Fruit fly (Drosophila melanogaster) whole organism, embryonic: ENCODE results near the gene CG4607.

Experiments
- ATbp ChIP-seq: fragments of 200-800 bp; sonication (Bioruptor generic); optimal IDR thresholded peaks from 2 replicates; lab custom pipeline; 2017; ENCODE audit warnings: missing biosample characterization, mild to moderate bottlenecking, missing genetic modification characterization, missing genetic modification reagents
- Asciz ChIP-seq: fragments of 200-800 bp; sonication (Bioruptor generic); optimal IDR thresholded peaks from 2 replicates; lab custom pipeline; 2017; ENCODE audit warnings: missing biosample characterization, mild to moderate bottlenecking, missing genetic modification characterization, missing genetic modification reagents
- BEAF-32 ChIP-seq: fragments of 200-800 bp; sonication (Bioruptor generic); optimal IDR thresholded peaks from 3 replicates; lab custom pipeline; 2017; ENCODE audit warnings: missing biosample characterization, missing genetic modification characterization, mild to moderate bottlenecking, moderate library complexity, missing genetic modification reagents
- Bgb ChIP-seq: fragments of 200-800 bp; sonication (Bioruptor generic); IDR thresholded peaks from 2 replicates; pipeline ENCODE4 v1.3.6; 2022; ENCODE audit warnings: missing biosample characterization, missing genetic modification characterization; ENCODE audit not compliant: partially characterized antibody
- CG12071 ChIP-seq: fragments of 200-800 bp; sonication (Bioruptor generic); optimal IDR thresholded peaks from 3 replicates; lab custom pipeline; 2018; ENCODE audit warnings: missing biosample characterization, mild to moderate bottlenecking, missing genetic modification characterization
- CG15269 ChIP-seq: fragments of 200-800 bp; sonication (Bioruptor generic); optimal IDR thresholded peaks from 2 replicates; lab custom pipeline; 2018; ENCODE audit warnings: missing biosample characterization, mild to moderate bottlenecking, missing genetic modification characterization, moderate library complexity
- CG1603 ChIP-seq: fragments of 200-800 bp; sonication (Bioruptor generic); optimal IDR thresholded peaks from 2 replicates; lab custom pipeline; 2019; ENCODE audit warnings: missing biosample characterization, mild to moderate bottlenecking, missing genetic modification characterization, moderate library complexity
- CG16813 ChIP-seq: fragments of 200-800 bp; sonication (Bioruptor generic); IDR thresholded peaks from 3 replicates; pipeline ENCODE4 v1.3.6; 2022; ENCODE audit warnings: missing biosample characterization, missing genetic modification characterization; ENCODE audit not compliant: partially characterized antibody
- CG17361 ChIP-seq: fragments of 200-800 bp; sonication (Bioruptor generic); IDR thresholded peaks from 3 replicates; pipeline ENCODE4 v1.3.6; 2022; ENCODE audit warnings: missing biosample characterization, missing genetic modification characterization
- CG2889 ChIP-seq: fragments of 200-800 bp; sonication (Bioruptor generic); IDR thresholded peaks from 3 replicates; pipeline ENCODE4 v1.3.6; 2022; ENCODE audit warnings: missing biosample characterization, missing genetic modification characterization
- CG34224 ChIP-seq: fragments of 200-800 bp; sonication (Bioruptor generic); IDR thresholded peaks from 3 replicates; pipeline ENCODE4 v1.3.6; 2022; ENCODE audit warnings: missing biosample characterization, missing genetic modification characterization; ENCODE audit not compliant: partially characterized antibody
- CG3847 ChIP-seq: fragments of 200-800 bp; sonication (Bioruptor generic); IDR thresholded peaks from 2 replicates; pipeline ENCODE4 v1.3.6; 2022; ENCODE audit warnings: missing biosample characterization, missing genetic modification characterization
- CG42726 ChIP-seq: fragments of 200-800 bp; sonication (Bioruptor generic); IDR thresholded peaks from 2 replicates; pipeline ENCODE4 v1.3.6; 2022; ENCODE audit warnings: missing biosample characterization, missing genetic modification characterization; ENCODE audit not compliant: partially characterized antibody
- CG43689 ChIP-seq: fragments of 200-800 bp; sonication (Bioruptor generic); IDR thresholded peaks from 2 replicates; pipeline ENCODE4 v1.3.6; 2022; ENCODE audit warnings: missing biosample characterization, missing genetic modification characterization
- CG6272 ChIP-seq: fragments of 200-800 bp; sonication (Bioruptor generic); IDR thresholded peaks from 2 replicates; pipeline ENCODE4 v1.3.6; 2022; ENCODE audit warnings: missing biosample characterization, missing genetic modification characterization
- CrebB ChIP-seq: fragments of 200-800 bp; sonication (Bioruptor generic); optimal IDR thresholded peaks from 3 replicates; lab custom pipeline; 2018; ENCODE audit warnings: missing biosample characterization, mild to moderate bottlenecking, missing genetic modification characterization
- Doc3 ChIP-seq: fragments of 200-800 bp; sonication (Bioruptor generic); IDR thresholded peaks from 3 replicates; pipeline ENCODE4 v1.3.6; 2022; ENCODE audit warnings: missing biosample characterization, missing genetic modification characterization; ENCODE audit not compliant: partially characterized antibody
- Dref ChIP-seq: fragments of 200-800 bp; sonication (Bioruptor generic); IDR thresholded peaks from 2 replicates; pipeline ENCODE4 v1.3.6; 2022; ENCODE audit warnings: missing biosample characterization, missing genetic modification characterization
- E2f2 ChIP-seq: fragments of 200-800 bp; sonication (Bioruptor generic); IDR thresholded peaks from 2 replicates; pipeline ENCODE4 v1.3.6; 2022; ENCODE audit warnings: missing biosample characterization, missing genetic modification characterization
- H2.0 ChIP-seq: fragments of 200-800 bp; sonication (Bioruptor generic); IDR thresholded peaks from 2 replicates; pipeline ENCODE4 v1.3.6; 2022; ENCODE audit warnings: missing biosample characterization, missing genetic modification characterization
- HLH4C ChIP-seq: fragments of 200-800 bp; sonication (Bioruptor generic); IDR thresholded peaks from 3 replicates; pipeline ENCODE4 v1.3.6; 2022; ENCODE audit warnings: missing biosample characterization, missing genetic modification characterization; ENCODE audit not compliant: partially characterized antibody
- Hr3 ChIP-seq: fragments of 200-800 bp; sonication (Bioruptor generic); optimal IDR thresholded peaks from 3 replicates; lab custom pipeline; 2016; ENCODE audit warnings: missing biosample characterization, missing genetic modification characterization
- MBD-R2 ChIP-seq: fragments of 200-800 bp; sonication (Bioruptor generic); IDR thresholded peaks from 2 replicates; pipeline ENCODE4 v1.3.6; 2022; ENCODE audit warnings: missing biosample characterization, missing genetic modification characterization
- NFAT ChIP-seq: fragments of 200-800 bp; sonication (Bioruptor generic); IDR thresholded peaks from 2 replicates; pipeline ENCODE4 v1.3.6; 2022; ENCODE audit warnings: missing biosample characterization, missing genetic modification characterization
- Scr ChIP-seq: fragments of 200-800 bp; sonication (Bioruptor generic); IDR thresholded peaks from 2 replicates; pipeline ENCODE4 v1.3.6; 2022; ENCODE audit warnings: missing biosample characterization, missing genetic modification characterization; ENCODE audit not compliant: partially characterized antibody
- YL-1 ChIP-seq: fragments of 200-800 bp; sonication (Bioruptor generic); optimal IDR thresholded peaks from 3 replicates; lab custom pipeline; 2017; ENCODE audit warnings: missing biosample characterization, mild to moderate bottlenecking, missing genetic modification characterization
- chinmo ChIP-seq: fragments of 200-800 bp; sonication (Bioruptor generic); IDR thresholded peaks from 4 replicates; pipeline ENCODE4 v1.3.6; 2022; ENCODE audit warnings: missing biosample characterization, missing genetic modification characterization; ENCODE audit not compliant: partially characterized antibody
- crol ChIP-seq: fragments of 200-800 bp; sonication (Bioruptor generic); IDR thresholded peaks from 2 replicates; pipeline ENCODE4 v1.3.6; 2022; ENCODE audit warnings: missing biosample characterization, missing genetic modification characterization
- disco-r ChIP-seq: fragments of 200-800 bp; sonication (Bioruptor generic); optimal IDR thresholded peaks from 2 replicates; lab custom pipeline; 2016; ENCODE audit warnings: missing biosample characterization, missing genetic modification characterization
- gem ChIP-seq: fragments of 200-800 bp; sonication (Bioruptor generic); optimal IDR thresholded peaks from 2 replicates; lab custom pipeline; 2019; ENCODE audit warnings: missing biosample characterization, mild to moderate bottlenecking, missing genetic modification characterization, moderate library complexity
- gt ChIP-seq: fragments of 200-800 bp; sonication (Bioruptor generic); IDR thresholded peaks from 2 replicates; pipeline ENCODE4 v1.3.6; 2022; ENCODE audit warnings: missing biosample characterization, missing genetic modification characterization
- klu ChIP-seq: fragments of 200-800 bp; sonication (Bioruptor generic); IDR thresholded peaks from 2 replicates; pipeline ENCODE4 v1.3.6; 2022; ENCODE audit warnings: missing biosample characterization, missing genetic modification characterization
- knrl ChIP-seq: fragments of 200-800 bp; sonication (Bioruptor generic); IDR thresholded peaks from 3 replicates; pipeline ENCODE4 v1.3.6; 2022; ENCODE audit warnings: missing biosample characterization, missing genetic modification characterization; ENCODE audit not compliant: partially characterized antibody
- nmo ChIP-seq: fragments of 200-800 bp; sonication (Bioruptor generic); optimal IDR thresholded peaks from 2 replicates; lab custom pipeline; 2018; ENCODE audit warnings: missing biosample characterization, mild to moderate bottlenecking, missing genetic modification characterization, moderate library complexity
- onecut ChIP-seq: fragments of 200-800 bp; sonication (Bioruptor generic); IDR thresholded peaks from 2 replicates; pipeline ENCODE4 v1.3.6; 2022; ENCODE audit warnings: missing biosample characterization, missing genetic modification characterization
- pb ChIP-seq: fragments of 200-800 bp; sonication (Bioruptor generic); optimal IDR thresholded peaks from 3 replicates; lab custom pipeline; 2016; ENCODE audit warnings: missing biosample characterization, missing genetic modification characterization
- peb ChIP-seq: fragments of 200-800 bp; sonication (Bioruptor generic); IDR thresholded peaks from 2 replicates; pipeline ENCODE4 v1.3.6; 2022; ENCODE audit warnings: missing biosample characterization, missing genetic modification characterization
- row ChIP-seq: fragments of 200-800 bp; sonication (Bioruptor generic); IDR thresholded peaks from 3 replicates; pipeline ENCODE4 v1.3.6; 2022; ENCODE audit warnings: missing biosample characterization, missing genetic modification characterization
- tgo ChIP-seq: fragments of 200-800 bp; sonication (Bioruptor generic); IDR thresholded peaks from 3 replicates; pipeline ENCODE4 v1.3.6; 2022; ENCODE audit warnings: missing biosample characterization, missing genetic modification characterization

The CG4607 gene

DNA sequence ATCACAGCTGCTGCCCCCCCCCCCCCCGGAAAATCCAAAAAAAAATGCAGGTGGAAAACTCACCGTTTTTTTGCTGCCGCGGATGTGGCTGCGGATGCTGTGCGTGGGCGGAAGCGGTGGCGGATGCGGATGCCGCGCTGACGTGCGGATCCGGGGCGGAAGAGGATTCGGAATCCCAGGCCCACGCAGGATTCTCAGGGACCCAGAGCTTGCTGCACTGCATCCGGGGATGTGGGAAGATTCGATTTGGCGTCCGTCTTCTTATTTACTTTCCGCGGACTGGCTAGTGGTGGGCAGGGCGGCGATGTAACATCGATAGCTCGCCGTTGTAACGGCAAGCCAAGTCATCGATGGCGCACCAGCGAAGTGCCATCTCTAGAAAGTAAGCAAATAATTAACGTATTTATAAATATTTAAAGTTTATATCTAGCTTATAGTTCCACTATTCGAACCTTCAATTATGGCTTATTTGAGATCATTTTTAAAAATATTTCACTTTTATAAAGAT lies 32.9 kb downstream of the CG4607 start, which contains the start of gene CG4615 (continued):
- TF ChIP-seq tgo, result peak; percentile 16; the same call in 1 of the 3 replicates
- TF ChIP-seq CG2889 (GFP tag; lab: Robert Waterston, UW), result no peak
- TF ChIP-seq MBD-R2, result peak; percentile 85
- no peak; the same call in 1 of the 2 replicates for TF ChIP-seq H2.0 (GFP tag; lab: Robert Waterston, UW)
- no peak for TF ChIP-seq CG17361 (GFP tag; lab: Robert Waterston, UW)
- TF ChIP-seq CG15269 (tag; lab: Kevin White, UChicago), result no peak
- TF ChIP-seq pb (GFP tag; lab: Kevin White, UChicago), result no peak
- TF ChIP-seq knrl (GFP tag; lab: Robert Waterston, UW), result peak; percentile 89
- peak; percentile 49; the same call in 1 of the 2 replicates for TF ChIP-seq crol (GFP tag; lab: Robert Waterston, UW)
- peak; percentile 88 for TF ChIP-seq CG42726 (GFP tag; lab: Robert Waterston, UW)
- TF ChIP-seq Bgb (GFP tag; lab: Robert Waterston, UW), result peak; percentile 95
- TF ChIP-seq CG43689 (GFP tag; lab: Robert Waterston, UW), result no peak
- peak; percentile 76 for TF ChIP-seq NFAT (GFP tag; lab: Robert Waterston, UW)
- TF ChIP-seq BEAF-32 (GFP tag; lab: Kevin White, UChicago), result peak; percentile 87
- no peak for TF ChIP-seq gt (GFP tag; lab: Robert Waterston, UW)
- TF ChIP-seq peb (GFP tag; lab: Robert Waterston, UW), result peak; percentile 9; the same call in 1 of the 2 replicates
- peak; percentile 59 for TF ChIP-seq E2f2 (GFP tag; lab: Robert Waterston, UW)
- TF ChIP-seq nmo (GFP tag; lab: Kevin White, UChicago), result no peak
- TF ChIP-seq disco-r, result no peak
- no peak for TF ChIP-seq CrebB (tag; lab: Kevin White, UChicago)
- TF ChIP-seq Doc3, result peak; percentile 86
- TF ChIP-seq CG1603, result peak; percentile 25
- TF ChIP-seq CG6272 (GFP tag; lab: Robert Waterston, UW), result peak; percentile 56
- 0 out of 2 replicates have a peak, but pooled peaks have one; percentile 2 for TF ChIP-seq klu
- peak; percentile 30 for TF ChIP-seq YL-1
- TF ChIP-seq gem (tag; lab: Kevin White, UChicago), result no peak
- TF ChIP-seq row (GFP tag; lab: Robert Waterston, UW), result peak; percentile 52
- TF ChIP-seq ATbp (GFP tag; lab: Kevin White, UChicago), result no peak
- peak; percentile 90 for TF ChIP-seq CG34224 (GFP tag; lab: Robert Waterston, UW)
- TF ChIP-seq Dref (GFP tag; lab: Robert Waterston, UW), result peak; percentile 89
- peak; percentile 70 for TF ChIP-seq HLH4C (GFP tag; lab: Robert Waterston, UW)
- TF ChIP-seq Hr3 (GFP tag; lab: Kevin White, UChicago), result no peak
- TF ChIP-seq onecut (GFP tag; lab: Robert Waterston, UW), result peak; percentile 3; the same call in 1 of the 2 replicates
- TF ChIP-seq CG3847 (GFP tag; lab: Robert Waterston, UW), result no peak; the same call in 1 of the 2 replicates
- TF ChIP-seq Asciz (GFP tag; lab: Kevin White, UChicago), result no peak
- no peak for TF ChIP-seq CG12071 (GFP tag; lab: Kevin White, UChicago)
- peak; percentile 89 for TF ChIP-seq Scr (GFP tag; lab: Robert Waterston, UW)
- TF ChIP-seq chinmo (GFP tag; lab: Robert Waterston, UW), result peak; percentile 69; the same call in 3 of the 4 replicates
- peak; percentile 84 for TF ChIP-seq CG16813
